Fruit fly (Drosophila melanogaster) whole organism, embryonic: ENCODE results near the gene mof.

Experiments
- Blimp-1 ChIP-seq: fragments of 200-800 bp; sonication (Bioruptor generic); optimal IDR thresholded peaks from 3 replicates; lab custom pipeline; 2018; ENCODE audit warnings: missing biosample characterization, missing genetic modification characterization, mild to moderate bottlenecking, moderate library complexity, missing genetic modification reagents
- CG10321 ChIP-seq: fragments of 200-800 bp; sonication (Bioruptor generic); IDR thresholded peaks from 2 replicates; pipeline ENCODE4 v1.3.6; 2022; ENCODE audit warnings: missing biosample characterization, missing genetic modification characterization
- CG11398 ChIP-seq: fragments of 200-800 bp; sonication (Bioruptor generic); optimal IDR thresholded peaks from 2 replicates; lab custom pipeline; 2016; ENCODE audit warnings: missing biosample characterization, missing genetic modification characterization
- CG12071 ChIP-seq: fragments of 200-800 bp; sonication (Bioruptor generic); optimal IDR thresholded peaks from 3 replicates; lab custom pipeline; 2018; ENCODE audit warnings: missing biosample characterization, mild to moderate bottlenecking, missing genetic modification characterization
- CG12299 ChIP-seq: fragments of 200-800 bp; sonication (Bioruptor generic); optimal IDR thresholded peaks from 2 replicates; lab custom pipeline; 2018; ENCODE audit warnings: missing biosample characterization, mild to moderate bottlenecking, missing genetic modification characterization
- CG12744 ChIP-seq: fragments of 200-800 bp; sonication (Bioruptor generic); optimal IDR thresholded peaks from 2 replicates; lab custom pipeline; 2016; ENCODE audit warnings: missing biosample characterization, missing genetic modification characterization
- CG13894 ChIP-seq: fragments of 200-800 bp; sonication (Bioruptor generic); optimal IDR thresholded peaks from 3 replicates; lab custom pipeline; 2018; ENCODE audit warnings: missing biosample characterization, mild to moderate bottlenecking, missing genetic modification characterization, moderate library complexity
- CG1603 ChIP-seq: fragments of 200-800 bp; sonication (Bioruptor generic); optimal IDR thresholded peaks from 2 replicates; lab custom pipeline; 2019; ENCODE audit warnings: missing biosample characterization, mild to moderate bottlenecking, missing genetic modification characterization, moderate library complexity
- CG16813 ChIP-seq: fragments of 200-800 bp; sonication (Bioruptor generic); IDR thresholded peaks from 3 replicates; pipeline ENCODE4 v1.3.6; 2022; ENCODE audit warnings: missing biosample characterization, missing genetic modification characterization; ENCODE audit not compliant: partially characterized antibody
- CG17328 ChIP-seq: fragments of 200-800 bp; sonication (Bioruptor generic); IDR thresholded peaks from 2 replicates; pipeline ENCODE4 v1.3.6; 2022; ENCODE audit warnings: missing biosample characterization, missing genetic modification characterization
- CG2120 ChIP-seq: fragments of 200-800 bp; sonication (Bioruptor generic); optimal IDR thresholded peaks from 3 replicates; lab custom pipeline; 2016; ENCODE audit warnings: missing biosample characterization, missing genetic modification characterization
- CG2875 ChIP-seq: fragments of 200-800 bp; sonication (Bioruptor generic); optimal IDR thresholded peaks from 2 replicates; lab custom pipeline; 2017; ENCODE audit warnings: missing biosample characterization, mild to moderate bottlenecking, missing genetic modification characterization, missing genetic modification reagents
- CG43689 ChIP-seq: fragments of 200-800 bp; sonication (Bioruptor generic); IDR thresholded peaks from 2 replicates; pipeline ENCODE4 v1.3.6; 2022; ENCODE audit warnings: missing biosample characterization, missing genetic modification characterization
- CG7271 ChIP-seq: fragments of 200-800 bp; sonication (Bioruptor generic); optimal IDR thresholded peaks from 2 replicates; lab custom pipeline; 2018; ENCODE audit warnings: missing biosample characterization, mild to moderate bottlenecking, missing genetic modification characterization, moderate library complexity
- CG8281 ChIP-seq: fragments of 200-800 bp; sonication (Bioruptor generic); optimal IDR thresholded peaks from 2 replicates; lab custom pipeline; 2018; ENCODE audit warnings: missing biosample characterization, mild to moderate bottlenecking, missing genetic modification characterization, moderate library complexity
- CG8765 ChIP-seq: fragments of 200-800 bp; sonication (Bioruptor generic); IDR thresholded peaks from 2 replicates; pipeline ENCODE4 v1.3.6; 2022; ENCODE audit warnings: missing biosample characterization, missing genetic modification characterization
- CG8944 ChIP-seq: fragments of 200-800 bp; sonication (Bioruptor generic); optimal IDR thresholded peaks from 3 replicates; lab custom pipeline; 2016; ENCODE audit warnings: missing biosample characterization, missing genetic modification characterization
- CG9876 ChIP-seq: fragments of 200-800 bp; sonication (Bioruptor generic); optimal IDR thresholded peaks from 2 replicates; lab custom pipeline; 2016; ENCODE audit warnings: missing biosample characterization, missing genetic modification characterization
- CkIIα-i1 ChIP-seq: fragments of 200-800 bp; sonication (Bioruptor generic); IDR thresholded peaks from 2 replicates; pipeline ENCODE4 v1.3.6; 2022; ENCODE audit warnings: missing biosample characterization, missing genetic modification characterization
- CrebB ChIP-seq: fragments of 200-800 bp; sonication (Bioruptor generic); optimal IDR thresholded peaks from 3 replicates; lab custom pipeline; 2018; ENCODE audit warnings: missing biosample characterization, mild to moderate bottlenecking, missing genetic modification characterization
- D19B ChIP-seq: fragments of 200-800 bp; sonication (Bioruptor generic); optimal IDR thresholded peaks from 2 replicates; lab custom pipeline; 2017; ENCODE audit warnings: missing biosample characterization, mild to moderate bottlenecking, missing genetic modification characterization
- H2.0 ChIP-seq: fragments of 200-800 bp; sonication (Bioruptor generic); IDR thresholded peaks from 2 replicates; pipeline ENCODE4 v1.3.6; 2022; ENCODE audit warnings: missing biosample characterization, missing genetic modification characterization
- HmgZ ChIP-seq: fragments of 200-800 bp; sonication (Bioruptor generic); optimal IDR thresholded peaks from 2 replicates; lab custom pipeline; 2018; ENCODE audit warnings: missing biosample characterization, mild to moderate bottlenecking, missing genetic modification characterization
- Med ChIP-seq: fragments of 200-800 bp; sonication (Bioruptor generic); peaks from one replicate; lab custom pipeline; 2016; ENCODE audit warnings: missing biosample characterization, missing genetic modification characterization, mild to moderate bottlenecking, inconsistent platforms, moderate library complexity
- Meics ChIP-seq: fragments of 200-800 bp; sonication (Bioruptor generic); optimal IDR thresholded peaks from 2 replicates; lab custom pipeline; 2017; ENCODE audit warnings: missing biosample characterization, mild to moderate bottlenecking, missing genetic modification characterization
- NC2β ChIP-seq: fragments of 200-800 bp; sonication (Bioruptor generic); optimal IDR thresholded peaks from 2 replicates; lab custom pipeline; 2016; ENCODE audit warnings: missing biosample characterization, missing genetic modification characterization
- PHDP ChIP-seq: fragments of 200-800 bp; sonication (Bioruptor generic); optimal IDR thresholded peaks from 3 replicates; lab custom pipeline; 2018; ENCODE audit warnings: missing biosample characterization, mild to moderate bottlenecking, missing genetic modification characterization, moderate library complexity
- Rx ChIP-seq: fragments of 200-800 bp; sonication (Bioruptor generic); IDR thresholded peaks from 2 replicates; pipeline ENCODE4 v1.3.6; 2022; ENCODE audit warnings: missing biosample characterization, missing genetic modification characterization
- Stat92E ChIP-seq, 3 experiments: fragments of >200 bp in 2 of 3; fragments of 200-800 bp in 1 of 3; sonication (Bioruptor generic) in 1 of 3; optimal IDR thresholded peaks; 2 replicates each; lab custom pipeline; 2017 to 2019; ENCODE audit warnings: missing biosample characterization in 3 of 3, missing genetic modification characterization in 3 of 3, mild to moderate bottlenecking in 1 of 3, moderate library complexity in 1 of 3
- br ChIP-seq: fragments of >200 bp; optimal IDR thresholded peaks from 2 replicates; lab custom pipeline; 2017
- corto ChIP-seq: fragments of 200-800 bp; sonication (Bioruptor generic); optimal IDR thresholded peaks from 2 replicates; lab custom pipeline; 2016; ENCODE audit warnings: missing biosample characterization, mild to moderate bottlenecking, missing genetic modification characterization, moderate library complexity
- croc ChIP-seq: fragments of 200-800 bp; sonication (Bioruptor generic); conservative IDR thresholded peaks from 3 replicates; pipeline ENCODE4 v1.3.6; 2022; ENCODE audit warnings: missing biosample characterization, missing genetic modification characterization
- fd102C ChIP-seq: fragments of 200-800 bp; sonication (Bioruptor generic); optimal IDR thresholded peaks from 2 replicates; lab custom pipeline; 2018; ENCODE audit warnings: missing biosample characterization, mild to moderate bottlenecking, missing genetic modification characterization, moderate library complexity
- h ChIP-seq: fragments of >200 bp; optimal IDR thresholded peaks from 2 replicates; lab custom pipeline; 2017
- hth ChIP-seq: fragments of >200 bp; optimal IDR thresholded peaks from 2 replicates; lab custom pipeline; 2017; ENCODE audit warnings: inconsistent platforms
- kni ChIP-seq: fragments of 200-800 bp; sonication (Bioruptor generic); optimal IDR thresholded peaks from 3 replicates; lab custom pipeline; 2017; ENCODE audit warnings: mild to moderate bottlenecking, missing biosample characterization, missing genetic modification reagents, missing genetic modification characterization
- lola ChIP-seq, 3 experiments: fragments of >200 bp in 2 of 3; fragments of 200-800 bp in 1 of 3; sonication (Bioruptor generic) in 1 of 3; optimal IDR thresholded peaks; 2 replicates each; lab custom pipeline; 2017 to 2019; ENCODE audit warnings: missing biosample characterization in 3 of 3, missing genetic modification characterization in 3 of 3, mild to moderate bottlenecking in 1 of 3, moderate library complexity in 1 of 3
- mam ChIP-seq: fragments of 200-800 bp; sonication (Bioruptor generic); optimal IDR thresholded peaks from 3 replicates; lab custom pipeline; 2016; ENCODE audit warnings: missing biosample characterization, missing genetic modification characterization
- org-1 ChIP-seq: fragments of 200-800 bp; sonication (Bioruptor generic); optimal IDR thresholded peaks from 2 replicates; lab custom pipeline; 2017; ENCODE audit warnings: missing biosample characterization, missing genetic modification characterization
- pfk ChIP-seq: fragments of 200-800 bp; sonication (Bioruptor generic); optimal IDR thresholded peaks from 2 replicates; lab custom pipeline; 2018; ENCODE audit warnings: missing biosample characterization, mild to moderate bottlenecking, missing genetic modification characterization, moderate library complexity
- pnt ChIP-seq: fragments of 200-800 bp; sonication (Bioruptor generic); optimal IDR thresholded peaks from 3 replicates; lab custom pipeline; 2016; ENCODE audit warnings: missing biosample characterization, missing genetic modification characterization
- ro ChIP-seq: fragments of 200-800 bp; sonication (Bioruptor generic); IDR thresholded peaks from 2 replicates; pipeline ENCODE4 v1.3.6; 2022; ENCODE audit warnings: missing biosample characterization, missing genetic modification characterization
- scrt ChIP-seq: fragments of 200-800 bp; sonication (Bioruptor generic); optimal IDR thresholded peaks from 2 replicates; lab custom pipeline; 2018; ENCODE audit warnings: missing biosample characterization, mild to moderate bottlenecking, missing genetic modification characterization, moderate library complexity
- sna ChIP-seq: fragments of 200-800 bp; sonication (Bioruptor generic); IDR thresholded peaks from 2 replicates; pipeline ENCODE4 v1.3.6; 2022; ENCODE audit warnings: missing biosample characterization, missing genetic modification characterization; ENCODE audit not compliant: partially characterized antibody
- so ChIP-seq: fragments of 200-800 bp; sonication (Bioruptor generic); IDR thresholded peaks from 3 replicates; pipeline ENCODE4 v1.3.6; 2022; ENCODE audit warnings: missing biosample characterization, missing genetic modification characterization
- ttk ChIP-seq: fragments of 200-800 bp; sonication (Bioruptor generic); IDR thresholded peaks from 2 replicates; pipeline ENCODE4 v2.1.2; 2022; ENCODE audit warnings: missing biosample characterization, missing genetic modification characterization
- tup ChIP-seq: fragments of 200-800 bp; sonication (Bioruptor generic); optimal IDR thresholded peaks from 2 replicates; lab custom pipeline; 2016; ENCODE audit warnings: missing biosample characterization, mild to moderate bottlenecking, missing genetic modification characterization, moderate library complexity
- wdn ChIP-seq: fragments of 200-800 bp; sonication (Bioruptor generic); IDR thresholded peaks from 2 replicates; pipeline ENCODE4 v1.3.6; 2022; ENCODE audit warnings: missing biosample characterization, missing genetic modification characterization
- zen2 ChIP-seq: fragments of 200-800 bp; sonication (Bioruptor generic); IDR thresholded peaks from 3 replicates; pipeline ENCODE4 v1.3.6; 2022; ENCODE audit warnings: missing biosample characterization, missing genetic modification characterization; ENCODE audit not compliant: partially characterized antibody

mof gene

dm6 chrX:5880139-5880924 is 3.7 kb upstream of the mof start (continued):
- TF ChIP-seq croc (GFP tag; lab: Robert Waterston, UW), result 0 out of 3 replicates have a peak, but pooled peaks have one; percentile 22
- TF ChIP-seq D19B, result peak; percentile 27
- no peak for TF ChIP-seq hth
- TF ChIP-seq CG43689 (GFP tag; lab: Robert Waterston, UW), result no peak
- TF ChIP-seq CG8765 (GFP tag; lab: Robert Waterston, UW), result no peak
- TF ChIP-seq Meics (GFP tag; lab: Kevin White, UChicago), result peak; percentile 65
- TF ChIP-seq org-1, result peak; percentile 48
- TF ChIP-seq CG2875 (GFP tag; lab: Kevin White, UChicago), result peak; percentile 21
- TF ChIP-seq br (lab: Kevin White, UChicago), result no peak
- peak; percentile 51 for TF ChIP-seq CG12071 (GFP tag; lab: Kevin White, UChicago)
- peak; percentile 65 for TF ChIP-seq CG1603 (tag; lab: Kevin White, UChicago)
- TF ChIP-seq so (GFP tag; lab: Robert Waterston, UW), result no peak
- TF ChIP-seq CG17328 (GFP tag; lab: Robert Waterston, UW), result 0 out of 2 replicates have a peak, but pooled peaks have one; percentile 23
- no peak for TF ChIP-seq CG16813 (GFP tag; lab: Robert Waterston, UW)
- peak; percentile 17 for TF ChIP-seq mam
- peak in 1 of 3 experiments; percentile 37 for TF ChIP-seq lola (GFP tag; optimal IDR thresholded peaks at IDR 0.05; lab: Kevin White, UChicago)
- 0 out of 2 replicates have a peak, but pooled peaks have one; percentile 5 for TF ChIP-seq Rx
- TF ChIP-seq PHDP (tag; lab: Kevin White, UChicago), result peak; percentile 50
- peak; percentile 67 for TF ChIP-seq scrt (GFP tag; lab: Kevin White, UChicago)
- TF ChIP-seq CG8944 (GFP tag; lab: Kevin White, UChicago), result peak; percentile 17
- TF ChIP-seq CrebB, result peak; percentile 8
- no peak for TF ChIP-seq NC2β (GFP tag; lab: Kevin White, UChicago)
- TF ChIP-seq HmgZ, result peak; percentile 39
- TF ChIP-seq CG11398 (GFP tag; lab: Kevin White, UChicago), result no peak
- TF ChIP-seq CkIIα-i1 (GFP tag; lab: Robert Waterston, UW), result no peak
- TF ChIP-seq kni, result peak; percentile 54
- peak; percentile 30 for TF ChIP-seq CG13894 (tag; lab: Kevin White, UChicago)
- peak; percentile 74 for TF ChIP-seq CG2120
- no peak for TF ChIP-seq CG10321 (GFP tag; lab: Robert Waterston, UW)
- no peak for TF ChIP-seq h (lab: Kevin White, UChicago)
- TF ChIP-seq wdn (GFP tag; lab: Robert Waterston, UW), result no peak; the same call in 1 of the 2 replicates
- no peak for TF ChIP-seq CG7271 (tag; lab: Kevin White, UChicago)
- TF ChIP-seq CG12744 (GFP tag; lab: Kevin White, UChicago), result peak; percentile 26
- TF ChIP-seq H2.0, result no peak
- TF ChIP-seq tup, result no peak
- TF ChIP-seq CG9876 (GFP tag; lab: Kevin White, UChicago), result no peak
- TF ChIP-seq pnt (GFP tag; lab: Kevin White, UChicago), result no peak
- TF ChIP-seq fd102C (GFP tag; lab: Kevin White, UChicago), result peak; percentile 8
- no peak for TF ChIP-seq CG8281
- no peak for TF ChIP-seq ttk (GFP tag; lab: Robert Waterston, UW)
- no peak for TF ChIP-seq pfk (GFP tag; lab: Kevin White, UChicago)
- no peak for TF ChIP-seq Stat92E (GFP tag; optimal IDR thresholded peaks at IDR 0.05; lab: Kevin White, UChicago)
- no peak for TF ChIP-seq ro (GFP tag; lab: Robert Waterston, UW)
- TF ChIP-seq sna, result no peak
- TF ChIP-seq CG12299, result peak; percentile 4
- TF ChIP-seq zen2, result no peak
- TF ChIP-seq Blimp-1 (GFP tag; lab: Kevin White, UChicago), result peak; percentile 46
- peak; percentile 44 for TF ChIP-seq corto (GFP tag; lab: Kevin White, UChicago)
- peak; percentile 90 for TF ChIP-seq Med
